Worm (Caenorhabditis elegans) whole organism, early embryonic: ENCODE measurements around the gene AH9.6.
A peak's percentile ranks its signal among the peaks of the same experiment; 100 is the strongest.

ENCODE experiments used
- B0310.2 ChIP-seq: sonication (generic microtip); optimal IDR thresholded peaks from 2 replicates; lab custom pipeline; 2016; ENCODE audit warnings: mild to moderate bottlenecking, missing genetic modification characterization, missing compliant biosample characterization
- F13C5.2 ChIP-seq: sonication (generic microtip); optimal IDR thresholded peaks from 2 replicates; lab custom pipeline; 2017; ENCODE audit warnings: mild to moderate bottlenecking, missing genetic modification characterization, inconsistent platforms, missing compliant biosample characterization
- ama-1 ChIP-seq: fragments of 150-350 bp; optimal IDR thresholded peaks from 2 replicates; lab custom pipeline; 2014
- ceh-13 ChIP-seq: fragments of 200-800 bp; sonication (Bioruptor generic); optimal IDR thresholded peaks from 2 replicates; lab custom pipeline; 2018; ENCODE audit warnings: mild to moderate bottlenecking, missing genetic modification characterization, missing compliant biosample characterization
- ceh-36 ChIP-seq: sonication (generic microtip); optimal IDR thresholded peaks from 2 replicates; lab custom pipeline; 2016; ENCODE audit warnings: missing genetic modification characterization, inconsistent platforms, missing compliant biosample characterization
- ets-7 ChIP-seq: sonication (generic microtip); optimal IDR thresholded peaks from 2 replicates; lab custom pipeline; 2016; ENCODE audit warnings: missing genotype, missing genetic modification characterization, missing compliant biosample characterization
- scrt-1 ChIP-seq: fragments of 200-800 bp; sonication (Bioruptor generic); IDR thresholded peaks from 2 replicates; pipeline ENCODE4 v1.3.6; 2022; ENCODE audit warnings: missing genetic modification characterization, missing compliant biosample characterization
- sea-1 ChIP-seq: fragments of 200-800 bp; sonication (Bioruptor generic); conservative IDR thresholded peaks from 2 replicates; pipeline ENCODE4 v1.3.6; 2022; ENCODE audit warnings: missing genetic modification characterization, missing compliant biosample characterization
- tbx-37 ChIP-seq: fragments of 200-800 bp; sonication (Bioruptor generic); conservative IDR thresholded peaks from 2 replicates; pipeline ENCODE4 v1.3.6; 2022; ENCODE audit warnings: missing genetic modification reagents, missing genetic modification characterization, missing compliant biosample characterization
- tra-4 ChIP-seq: sonication (generic microtip); optimal IDR thresholded peaks from 2 replicates; lab custom pipeline; 2017; ENCODE audit warnings: missing genetic modification characterization, missing compliant biosample characterization

DNA sequence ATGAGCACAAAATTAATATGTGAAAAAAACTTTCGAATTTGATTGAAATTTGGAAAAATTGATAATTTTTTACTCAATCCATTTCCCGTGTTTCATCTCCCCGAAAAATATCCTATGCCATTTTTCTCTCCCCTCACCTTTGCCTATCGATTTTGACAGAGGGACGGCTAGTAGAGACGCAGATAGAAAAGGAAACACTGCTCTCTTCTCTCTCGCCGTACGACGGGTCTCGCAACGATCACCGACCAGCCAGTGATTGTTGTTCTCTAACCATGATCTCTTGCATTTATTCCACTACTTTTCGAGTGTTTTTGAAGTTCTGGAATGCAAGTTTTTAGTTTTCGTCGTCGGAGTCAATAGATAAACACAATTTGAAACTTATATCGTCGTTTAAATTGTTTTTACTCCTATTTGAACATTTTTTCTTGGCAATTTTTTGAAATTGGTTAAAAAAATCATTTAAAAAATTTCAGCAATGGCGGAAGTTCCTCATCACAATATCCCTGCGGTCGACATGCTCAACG, 30.4 kb downstream of the AH9.6 start, which contains the start of gene vha-15:
- TF ChIP-seq tbx-37 (GFP tag; lab: Robert Waterston, UW) (no peak), ama-1 (lab: Kevin White, UChicago) (no peak), F13C5.2 (tag; lab: Kevin White, UChicago) (peak; percentile 51), tra-4 (tag; lab: Kevin White, UChicago) (no peak), ets-7 (no peak), ceh-36 (no peak), B0310.2 (tag; lab: Kevin White, UChicago) (no peak), scrt-1 (GFP tag; lab: Robert Waterston, UW) (no peak), sea-1 (GFP tag; lab: Robert Waterston, UW) (no peak), ceh-13 (GFP tag; lab: Kevin White, UChicago) (no peak)
